Fruit fly (Drosophila melanogaster) whole organism, wandering third instar larva: ENCODE data around the gene SsRbeta.

ENCODE experiments used
- Abd-B ChIP-seq: fragments of >200 bp; optimal IDR thresholded peaks from 2 replicates; lab custom pipeline; 2017; ENCODE audit warnings: missing biosample characterization, missing genetic modification characterization
- CG32264 ChIP-seq: fragments of 200-800 bp; sonication (Bioruptor generic); optimal IDR thresholded peaks from 2 replicates; lab custom pipeline; 2016; ENCODE audit warnings: missing biosample characterization, missing genetic modification characterization
- CG9705 ChIP-seq: fragments of 200-800 bp; sonication (Bioruptor generic); optimal IDR thresholded peaks from 2 replicates; lab custom pipeline; 2018; ENCODE audit warnings: missing biosample characterization, mild to moderate bottlenecking, missing genetic modification characterization
- CrebA ChIP-seq: fragments of 200-800 bp; sonication (Bioruptor generic); optimal IDR thresholded peaks from 2 replicates; lab custom pipeline; 2016; ENCODE audit warnings: missing biosample characterization, mild to moderate bottlenecking, missing genetic modification characterization, borderline replicate concordance
- Dif ChIP-seq: fragments of 200-275, 200-300 bp; sonication (Bioruptor generic); optimal IDR thresholded peaks from 2 replicates; lab custom pipeline; 2018; ENCODE audit warnings: missing biosample characterization, missing genetic modification characterization; ENCODE audit not compliant: partially characterized antibody
- GATAd ChIP-seq: sonication (Bioruptor generic); optimal IDR thresholded peaks from 2 replicates; lab custom pipeline; 2016; ENCODE audit warnings: missing biosample characterization, missing genetic modification characterization
- HLH106 ChIP-seq: fragments of 200-800 bp; optimal IDR thresholded peaks from 3 replicates; lab custom pipeline; 2019; ENCODE audit warnings: missing biosample characterization, mild to moderate bottlenecking, missing genetic modification characterization, moderate library complexity
- Hnf4 ChIP-seq: fragments of 200-800 bp; sonication (Bioruptor generic); optimal IDR thresholded peaks from 2 replicates; lab custom pipeline; 2016; ENCODE audit warnings: missing biosample characterization, mild to moderate bottlenecking, missing genetic modification characterization
- Hr83 ChIP-seq: fragments of 200-300 bp; sonication (Bioruptor generic); optimal IDR thresholded peaks from 2 replicates; lab custom pipeline; 2016; ENCODE audit warnings: missing biosample characterization, mild to moderate bottlenecking, missing genetic modification characterization, moderate library complexity; ENCODE audit not compliant: poor library complexity, severe bottlenecking
- Mio ChIP-seq: sonication (Bioruptor generic); optimal IDR thresholded peaks from 2 replicates; lab custom pipeline; 2016; ENCODE audit warnings: missing biosample characterization, missing genetic modification characterization
- Myc ChIP-seq: fragments of >200 bp; optimal IDR thresholded peaks from 2 replicates; lab custom pipeline; 2017
- N ChIP-seq: fragments of >200 bp; optimal IDR thresholded peaks from 2 replicates; lab custom pipeline; 2018; ENCODE audit warnings: missing biosample characterization, missing external identifiers, missing genetic modification characterization
- OdsH ChIP-seq: fragments of 200-800 bp; sonication (Bioruptor generic); optimal IDR thresholded peaks from 2 replicates; lab custom pipeline; 2016; ENCODE audit warnings: missing biosample characterization, mild to moderate bottlenecking, missing genetic modification characterization
- Rel ChIP-seq, 2 experiments: fragments of 200-800 bp; sonication (Bioruptor generic) in 1 of 2; optimal IDR thresholded peaks; 2 replicates in 1 of 2; 3 replicates in 1 of 2; lab custom pipeline; 2016 to 2019; ENCODE audit warnings: mild to moderate bottlenecking in 2 of 2, missing biosample characterization in 2 of 2, missing genetic modification characterization in 2 of 2, moderate library complexity in 1 of 2
- Sp1 ChIP-seq: fragments of 200-800 bp; sonication (Bioruptor generic); optimal IDR thresholded peaks from 3 replicates; lab custom pipeline; 2019; ENCODE audit warnings: missing biosample characterization, mild to moderate bottlenecking, missing genetic modification characterization, moderate library complexity
- Vsx2 ChIP-seq: fragments of 200-300, 225-300 bp; sonication (Bioruptor generic); optimal IDR thresholded peaks from 2 replicates; lab custom pipeline; 2018; ENCODE audit warnings: missing biosample characterization, missing genetic modification characterization; ENCODE audit not compliant: partially characterized antibody
- br ChIP-seq: fragments of 200-800 bp; sonication (Bioruptor generic); optimal IDR thresholded peaks from 2 replicates; lab custom pipeline; 2016; ENCODE audit warnings: missing biosample characterization, missing genetic modification characterization
- brk ChIP-seq: fragments of 200-800 bp; sonication (Bioruptor generic); optimal IDR thresholded peaks from 2 replicates; lab custom pipeline; 2016; ENCODE audit warnings: missing biosample characterization, mild to moderate bottlenecking, missing genetic modification characterization
- dl ChIP-seq, 2 experiments: fragments of 175-275, 200-275 bp in 1 of 2; fragments of 200-275 bp in 1 of 2; sonication (Bioruptor generic); optimal IDR thresholded peaks; lab custom pipeline; 2018; ENCODE audit warnings: mild to moderate bottlenecking in 2 of 2, missing biosample characterization in 2 of 2, missing genetic modification characterization in 2 of 2, moderate library complexity in 2 of 2; ENCODE audit not compliant: partially characterized antibody in 2 of 2, insufficient read depth in 1 of 2
- ey ChIP-seq: fragments of 200-800 bp; sonication (Bioruptor generic); optimal IDR thresholded peaks from 2 replicates; lab custom pipeline; 2016; ENCODE audit warnings: missing biosample characterization, missing genetic modification characterization
- foxo ChIP-seq, 2 experiments: fragments of 200-800 bp; sonication (Bioruptor generic); optimal IDR thresholded peaks; 2 replicates in 1 of 2; 3 replicates in 1 of 2; lab custom pipeline; 2016 to 2017; ENCODE audit warnings: missing biosample characterization in 2 of 2, missing genetic modification characterization in 2 of 2
- fru ChIP-seq: fragments of 200-800 bp; sonication (Bioruptor generic); optimal IDR thresholded peaks from 3 replicates; lab custom pipeline; 2016; ENCODE audit warnings: missing biosample characterization, mild to moderate bottlenecking, missing genetic modification characterization
- h ChIP-seq: fragments of 200-800 bp; sonication (Bioruptor generic); optimal IDR thresholded peaks from 3 replicates; lab custom pipeline; 2016; ENCODE audit warnings: missing biosample characterization, mild to moderate bottlenecking, missing genetic modification characterization
- jim ChIP-seq: fragments of 175-275, 200-325 bp; sonication (Bioruptor generic); optimal IDR thresholded peaks from 2 replicates; lab custom pipeline; 2016; ENCODE audit warnings: missing biosample characterization, mild to moderate bottlenecking, missing genetic modification characterization
- pan ChIP-seq: fragments of >200 bp; optimal IDR thresholded peaks from 2 replicates; lab custom pipeline; 2017
- psq ChIP-seq: fragments of 200-800 bp; sonication (Bioruptor generic); optimal IDR thresholded peaks from 3 replicates; lab custom pipeline; 2017; ENCODE audit warnings: missing biosample characterization, mild to moderate bottlenecking, missing genetic modification characterization, moderate library complexity
- rgr ChIP-seq: fragments of 200-800 bp; sonication (Bioruptor generic); optimal IDR thresholded peaks from 3 replicates; lab custom pipeline; 2016; ENCODE audit warnings: missing biosample characterization, mild to moderate bottlenecking, missing genetic modification characterization
- sage ChIP-seq: fragments of 200-800 bp; sonication (Bioruptor generic); optimal IDR thresholded peaks from 2 replicates; lab custom pipeline; 2016; ENCODE audit warnings: missing biosample characterization, mild to moderate bottlenecking, missing genetic modification characterization
- sv ChIP-seq: fragments of 200-800 bp; sonication (Bioruptor generic); optimal IDR thresholded peaks from 3 replicates; lab custom pipeline; 2016; ENCODE audit warnings: missing biosample characterization, missing genetic modification characterization
- tai ChIP-seq: sonication (Bioruptor generic); optimal IDR thresholded peaks from 2 replicates; lab custom pipeline; 2016; ENCODE audit warnings: missing biosample characterization, missing genetic modification characterization
- usp ChIP-seq: fragments of >200 bp; optimal IDR thresholded peaks from 2 replicates; lab custom pipeline; 2017; ENCODE audit warnings: missing biosample characterization, missing genetic modification characterization
- woc ChIP-seq: sonication (Bioruptor generic); optimal IDR thresholded peaks from 2 replicates; lab custom pipeline; 2016; ENCODE audit warnings: missing biosample characterization, mild to moderate bottlenecking, missing genetic modification characterization

Gene SsRbeta

DNA sequence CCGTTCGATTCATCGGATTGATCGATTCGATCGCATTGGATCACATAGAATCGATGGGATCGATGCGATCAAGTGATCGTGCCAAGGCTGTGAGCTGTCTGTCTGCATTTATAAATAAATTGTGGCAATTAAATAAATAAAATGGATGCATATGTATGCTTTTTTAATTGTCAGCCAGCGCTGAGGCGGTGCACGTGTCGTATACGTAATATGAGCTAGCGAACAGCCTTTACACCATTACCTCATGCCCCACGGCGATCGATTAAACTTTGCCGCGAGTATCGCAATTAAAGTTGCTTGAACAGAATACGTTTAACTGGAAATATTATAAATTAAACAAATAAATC is 37.6 kb downstream of the SsRbeta start:
- TF ChIP-seq Hr83 (no peak), CG9705 (GFP tag; lab: Kevin White, UChicago) (no peak), Abd-B (GFP tag; lab: Kevin White, UChicago) (no peak), jim (no peak), sv (no peak), psq (GFP tag; lab: Kevin White, UChicago) (no peak), ey (GFP tag; lab: Kevin White, UChicago) (no peak), tai (GFP tag; lab: Kevin White, UChicago) (no peak), N (no peak), sage (GFP tag; lab: Kevin White, UChicago) (no peak), OdsH (no peak)
- TF ChIP-seq, all 38 proteins: peak for 0

DNA sequence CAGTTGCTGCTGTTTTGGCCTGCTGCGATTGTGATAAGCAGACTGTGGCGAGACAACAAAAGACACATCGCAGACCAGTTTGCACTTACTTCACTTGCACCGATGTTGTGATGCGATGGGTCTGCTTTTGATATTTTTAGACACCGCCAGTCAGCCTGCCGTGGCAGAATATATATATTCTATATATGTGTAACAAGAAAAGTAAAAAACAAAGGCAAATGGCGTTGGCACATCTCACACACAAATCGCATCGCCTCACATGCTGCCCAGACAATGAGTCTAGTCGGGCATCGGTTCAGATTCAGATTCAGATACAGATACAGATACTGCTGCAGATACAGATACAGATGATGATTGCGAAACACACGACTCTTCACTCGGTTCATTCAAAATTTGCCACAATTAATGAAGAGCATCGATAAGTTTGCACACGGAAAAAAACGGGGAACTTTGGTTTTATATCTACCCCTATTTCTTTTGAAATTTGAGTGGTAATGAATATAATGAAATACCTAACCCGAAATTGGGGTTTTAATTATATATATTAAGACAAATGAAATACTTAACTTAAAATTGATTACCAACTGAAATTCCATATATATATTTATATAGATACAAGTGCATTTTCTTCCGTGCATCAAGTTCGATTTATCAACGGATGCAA is 38.4 kb downstream of the SsRbeta start:
- no peak for TF ChIP-seq Abd-B (GFP tag; lab: Kevin White, UChicago)
- peak; percentile 7 for TF ChIP-seq Hnf4 (GFP tag; lab: Kevin White, UChicago)
- TF ChIP-seq woc (GFP tag; lab: Kevin White, UChicago): no peak
- no peak for TF ChIP-seq Rel (GFP tag; optimal IDR thresholded peaks at IDR 0.05; lab: Kevin White, UChicago)
- peak; percentile 13 for TF ChIP-seq Rel (tag; optimal IDR thresholded peaks at IDR 0.05; lab: Kevin White, UChicago)
- peak; percentile 6 for TF ChIP-seq OdsH
- TF ChIP-seq dl (GFP tag; optimal IDR thresholded peaks at IDR 0.05; lab: Kevin White, UChicago; ENCODE audit: insufficient read depth in 1 of 2, partially characterized antibody in 2 of 2): peak in 1 of 2 experiments; percentile 8
- peak; percentile 4 for TF ChIP-seq Sp1
- peak; percentile 31 for TF ChIP-seq br (GFP tag; lab: Kevin White, UChicago)
- peak; percentile 5 for TF ChIP-seq HLH106 (tag; lab: Kevin White, UChicago)
- TF ChIP-seq CG32264 (GFP tag; lab: Kevin White, UChicago): no peak
- TF ChIP-seq Vsx2: no peak
- TF ChIP-seq Mio: no peak
- no peak for TF ChIP-seq pan (lab: Kevin White, UChicago)
- TF ChIP-seq Dif (GFP tag; lab: Kevin White, UChicago): no peak
- TF ChIP-seq usp: no peak
- no peak for TF ChIP-seq ey (GFP tag; lab: Kevin White, UChicago)
- peak; percentile 4 for TF ChIP-seq fru (GFP tag; lab: Kevin White, UChicago)
- peak; percentile 33 for TF ChIP-seq CrebA (GFP tag; lab: Kevin White, UChicago)
- no peak for TF ChIP-seq CG9705 (GFP tag; lab: Kevin White, UChicago)
- TF ChIP-seq jim: no peak
- TF ChIP-seq, all 38 proteins: peak for 9

DNA sequence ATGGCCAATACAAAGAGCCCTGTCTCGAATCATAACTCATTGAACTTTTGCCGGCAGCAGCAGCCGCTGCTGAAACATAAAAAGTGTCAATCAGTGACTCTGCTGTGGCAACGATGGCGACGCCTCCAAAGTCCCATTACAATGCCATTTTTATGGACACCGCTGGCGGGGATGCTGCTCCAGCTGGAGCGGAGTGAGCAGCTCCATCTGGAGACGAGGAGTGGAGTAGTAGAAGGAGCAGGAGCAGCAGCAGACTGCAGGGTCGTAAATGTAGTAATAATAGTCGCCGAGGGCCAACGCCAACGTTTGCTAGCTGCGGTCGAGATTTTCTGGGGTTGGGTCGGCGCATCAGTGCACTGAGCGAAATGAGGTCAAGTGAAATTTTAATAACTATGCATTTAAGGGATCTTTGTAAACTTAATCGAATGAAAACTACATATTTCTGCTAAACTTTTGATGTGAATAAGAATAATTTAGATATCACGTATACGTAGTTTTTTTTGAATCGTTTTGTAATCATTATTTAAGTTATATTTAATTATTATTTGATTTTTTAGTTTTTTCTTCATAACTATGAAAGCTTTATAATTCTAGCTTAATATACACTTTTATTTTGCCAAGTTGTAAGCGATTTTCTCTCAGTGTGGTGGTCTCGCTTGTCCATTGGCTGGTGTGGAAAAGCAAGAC is 39.2 kb downstream of the SsRbeta start:
- no peak for TF ChIP-seq CrebA (GFP tag; lab: Kevin White, UChicago)
- TF ChIP-seq CG32264 (GFP tag; lab: Kevin White, UChicago): no peak
- TF ChIP-seq jim: no peak
- no peak for TF ChIP-seq Abd-B (GFP tag; lab: Kevin White, UChicago)
- TF ChIP-seq Hnf4 (GFP tag; lab: Kevin White, UChicago): no peak
- TF ChIP-seq foxo (GFP tag; optimal IDR thresholded peaks at IDR 0.05; lab: Kevin White, UChicago): no peak
- no peak for TF ChIP-seq h (GFP tag; lab: Kevin White, UChicago)
- no peak for TF ChIP-seq Myc (lab: Kevin White, UChicago)
- no peak for TF ChIP-seq brk
- no peak for TF ChIP-seq ey (GFP tag; lab: Kevin White, UChicago)
- no peak for TF ChIP-seq GATAd (GFP tag; lab: Kevin White, UChicago)
- TF ChIP-seq Rel (GFP tag; optimal IDR thresholded peaks at IDR 0.05; lab: Kevin White, UChicago): no peak
- TF ChIP-seq Rel (tag; optimal IDR thresholded peaks at IDR 0.05; lab: Kevin White, UChicago): no peak

DNA sequence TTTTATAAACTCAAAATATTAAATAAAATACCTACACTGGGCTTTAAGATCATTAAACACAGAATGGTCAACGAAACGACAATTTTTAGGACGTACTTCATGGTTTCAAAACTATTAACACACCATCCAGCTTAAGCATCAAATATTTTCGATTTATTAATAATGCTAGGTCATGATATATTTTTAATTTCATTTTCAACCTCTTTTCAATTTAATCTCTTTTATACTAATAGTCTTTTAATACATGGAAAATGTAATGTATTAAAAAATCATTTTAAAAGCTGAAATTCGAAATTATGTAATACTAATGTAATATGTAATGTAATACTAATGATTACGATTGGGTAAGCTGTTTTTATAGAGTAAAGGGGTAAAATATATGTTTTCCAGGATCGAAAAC is 40.6 kb downstream of the SsRbeta start, which contains the start of gene CG33796:
TSS of gene CG33796 (minus strand) at position 101 of the 400 bp plus-strand sequence.
- TF ChIP-seq Sp1 (no peak), rgr (GFP tag; lab: Kevin White, UChicago) (no peak), Hr83 (no peak), CG32264 (GFP tag; lab: Kevin White, UChicago) (no peak), Hnf4 (GFP tag; lab: Kevin White, UChicago) (no peak), HLH106 (tag; lab: Kevin White, UChicago) (no peak), jim (no peak), pan (lab: Kevin White, UChicago) (no peak), Myc (lab: Kevin White, UChicago) (no peak), sv (no peak)
